Worm (Caenorhabditis elegans) whole organism, young adult: ENCODE results near the gene W07G4.1.

Experiments used
- B0261.1 ChIP-seq: sonication (generic microtip); optimal IDR thresholded peaks from 2 replicates; lab custom pipeline; 2016; ENCODE audit warnings: mild to moderate bottlenecking, missing genetic modification characterization, moderate library complexity, missing compliant biosample characterization
- C06A6.2 ChIP-seq: fragments of 200-800 bp; sonication (Bioruptor generic); conservative IDR thresholded peaks from 2 replicates; pipeline ENCODE4 v1.3.6; 2022; ENCODE audit warnings: missing genetic modification characterization, missing compliant biosample characterization
- F10E7.11 ChIP-seq: sonication (generic microtip); optimal IDR thresholded peaks from 2 replicates; lab custom pipeline; 2017; ENCODE audit warnings: mild to moderate bottlenecking, missing genetic modification characterization, moderate library complexity, missing compliant biosample characterization
- F39B2.1 ChIP-seq: fragments of 200-800 bp; sonication (Bioruptor generic); IDR thresholded peaks from 2 replicates; pipeline ENCODE4 v1.3.6; 2022; ENCODE audit warnings: missing genetic modification reagents, missing genetic modification characterization, missing compliant biosample characterization
- F52B5.7 ChIP-seq: sonication (generic microtip); optimal IDR thresholded peaks from 2 replicates; lab custom pipeline; 2016; ENCODE audit warnings: mild to moderate bottlenecking, missing genetic modification characterization, missing compliant biosample characterization
- K11D2.4 ChIP-seq: fragments of 200-800 bp; sonication (Bioruptor generic); IDR thresholded peaks from 2 replicates; pipeline ENCODE4 v1.3.6; 2022; ENCODE audit warnings: missing genetic modification reagents, missing genetic modification characterization, missing compliant biosample characterization
- Y56A3A.18 ChIP-seq: fragments of 200-800 bp; sonication (Bioruptor generic); IDR thresholded peaks from 2 replicates; pipeline ENCODE4 v1.3.6; 2022; ENCODE audit warnings: missing genetic modification reagents, missing genetic modification characterization, missing compliant biosample characterization
- aptf-3 ChIP-seq: fragments of 200-800 bp; sonication (Bioruptor generic); IDR thresholded peaks from 2 replicates; pipeline ENCODE4 v1.3.6; 2022; ENCODE audit warnings: missing genetic modification characterization, missing compliant biosample characterization
- atf-7 ChIP-seq: sonication (generic microtip); optimal IDR thresholded peaks from 2 replicates; lab custom pipeline; 2017; ENCODE audit warnings: mild to moderate bottlenecking, missing genetic modification characterization, missing compliant biosample characterization
- athp-1 ChIP-seq: sonication (generic microtip); optimal IDR thresholded peaks from 2 replicates; lab custom pipeline; 2017; ENCODE audit warnings: mild to moderate bottlenecking, missing genetic modification characterization, missing compliant biosample characterization
- attf-3 ChIP-seq: fragments of 200-800 bp; sonication (Bioruptor generic); conservative IDR thresholded peaks from 2 replicates; pipeline ENCODE4 v1.3.6; 2022; ENCODE audit warnings: missing genetic modification reagents, missing genetic modification characterization, missing compliant biosample characterization
- bed-1 ChIP-seq: fragments of 200-800 bp; sonication (Bioruptor generic); IDR thresholded peaks from 2 replicates; pipeline ENCODE4 v1.3.6; 2022; ENCODE audit warnings: missing genetic modification reagents, missing genetic modification characterization, missing compliant biosample characterization
- bed-2 ChIP-seq: fragments of 200-800 bp; sonication (Bioruptor generic); IDR thresholded peaks from 2 replicates; pipeline ENCODE4 v1.3.6; 2022; ENCODE audit warnings: missing genetic modification reagents, missing genetic modification characterization, missing compliant biosample characterization
- ccch-3 ChIP-seq: fragments of 200-800 bp; sonication (Bioruptor generic); optimal IDR thresholded peaks from 2 replicates; lab custom pipeline; 2018; ENCODE audit warnings: mild to moderate bottlenecking, missing genetic modification characterization, missing compliant biosample characterization
- cebp-2 ChIP-seq: fragments of 200-800 bp; sonication (Bioruptor generic); IDR thresholded peaks from 2 replicates; pipeline ENCODE4 v1.3.6; 2022; ENCODE audit warnings: missing genetic modification characterization, missing compliant biosample characterization
- ceh-58 ChIP-seq: fragments of 200-800 bp; sonication (Bioruptor generic); IDR thresholded peaks from 2 replicates; pipeline ENCODE4 v1.3.6; 2022; ENCODE audit warnings: missing genetic modification characterization, missing compliant biosample characterization
- chd-7 ChIP-seq: sonication (generic microtip); optimal IDR thresholded peaks from 2 replicates; lab custom pipeline; 2016; ENCODE audit warnings: mild to moderate bottlenecking, missing genetic modification characterization, moderate library complexity, missing compliant biosample characterization
- die-1 ChIP-seq: sonication (generic microtip); optimal IDR thresholded peaks from 2 replicates; lab custom pipeline; 2016; ENCODE audit warnings: missing genotype, mild to moderate bottlenecking, missing genetic modification characterization, missing compliant biosample characterization
- dox-1 ChIP-seq: fragments of 200-800 bp; sonication (Bioruptor generic); IDR thresholded peaks from 2 replicates; pipeline ENCODE4 v1.3.6; 2022; ENCODE audit warnings: missing genetic modification reagents, missing genetic modification characterization, missing compliant biosample characterization
- dpl-1 ChIP-seq: fragments of 150-350 bp; optimal IDR thresholded peaks from 2 replicates; lab custom pipeline; 2014; ENCODE audit warnings: missing biosample characterization, missing genetic modification reagents, missing genetic modification characterization
- egl-44 ChIP-seq: fragments of 200-800 bp; sonication (Bioruptor generic); IDR thresholded peaks from 2 replicates; pipeline ENCODE4 v1.3.6; 2022; ENCODE audit warnings: missing genetic modification reagents, missing genetic modification characterization, missing compliant biosample characterization
- egrh-3 ChIP-seq: fragments of 200-800 bp; sonication (Bioruptor generic); IDR thresholded peaks from 2 replicates; pipeline ENCODE4 v1.3.6; 2022; ENCODE audit warnings: missing genetic modification reagents, missing genetic modification characterization, missing compliant biosample characterization
- ekl-4 ChIP-seq: fragments of 200-800 bp; sonication (Bioruptor generic); IDR thresholded peaks from 2 replicates; pipeline ENCODE4 v1.3.6; 2022; ENCODE audit warnings: missing genetic modification reagents, missing genetic modification characterization, missing compliant biosample characterization
- gei-17 ChIP-seq: fragments of 200-800 bp; sonication (Bioruptor generic); optimal IDR thresholded peaks from 2 replicates; lab custom pipeline; 2018; ENCODE audit warnings: mild to moderate bottlenecking, missing genetic modification characterization, missing compliant biosample characterization
- hlh-26 ChIP-seq: fragments of 200-800 bp; sonication (Bioruptor generic); conservative IDR thresholded peaks from 2 replicates; pipeline ENCODE4 v1.3.6; 2022; ENCODE audit warnings: missing genetic modification reagents, missing genetic modification characterization, missing compliant biosample characterization
- hsf-1 ChIP-seq: fragments of 200-800 bp; sonication (Bioruptor generic); IDR thresholded peaks from 2 replicates; pipeline ENCODE4 v1.3.6; 2022; ENCODE audit warnings: missing genetic modification reagents, missing genetic modification characterization, missing compliant biosample characterization
- lag-1 ChIP-seq: fragments of 200-800 bp; sonication (Bioruptor generic); IDR thresholded peaks from 2 replicates; pipeline ENCODE4 v1.3.6; 2022; ENCODE audit warnings: missing genetic modification reagents, missing genetic modification characterization, missing compliant biosample characterization
- let-526 ChIP-seq: fragments of 200-800 bp; sonication (Bioruptor generic); IDR thresholded peaks from 2 replicates; pipeline ENCODE4 v1.3.6; 2022; ENCODE audit warnings: missing genetic modification reagents, missing genetic modification characterization, missing compliant biosample characterization
- let-607 ChIP-seq, 2 experiments: fragments of 200-800 bp in 1 of 2; sonication (Bioruptor generic) in 1 of 2; sonication (generic microtip) in 1 of 2; optimal IDR thresholded peaks; 2 replicates each; lab custom pipeline; 2016 to 2018; ENCODE audit warnings: mild to moderate bottlenecking in 2 of 2, missing compliant biosample characterization in 2 of 2, missing genetic modification characterization in 2 of 2, moderate library complexity in 2 of 2, missing genotype in 1 of 2
- lin-26 ChIP-seq: fragments of 200-800 bp; sonication (Bioruptor generic); IDR thresholded peaks from 2 replicates; pipeline ENCODE4 v1.3.6; 2022; ENCODE audit warnings: missing genetic modification reagents, missing genetic modification characterization, missing compliant biosample characterization
- lin-54 ChIP-seq: fragments of 200-800 bp; sonication (Bioruptor generic); optimal IDR thresholded peaks from 2 replicates; lab custom pipeline; 2018; ENCODE audit warnings: mild to moderate bottlenecking, missing genetic modification characterization, missing compliant biosample characterization
- lsl-1 ChIP-seq: fragments of 200-800 bp; sonication (Bioruptor generic); optimal IDR thresholded peaks from 2 replicates; lab custom pipeline; 2018; ENCODE audit warnings: mild to moderate bottlenecking, missing genetic modification characterization, moderate library complexity, missing compliant biosample characterization
- madf-8 ChIP-seq: fragments of 200-800 bp; sonication (Bioruptor generic); conservative IDR thresholded peaks from 2 replicates; pipeline ENCODE4 v1.3.6; 2022; ENCODE audit warnings: missing genetic modification reagents, missing genetic modification characterization, missing compliant biosample characterization
- mel-28 ChIP-seq: sonication (generic microtip); optimal IDR thresholded peaks from 2 replicates; lab custom pipeline; 2016; ENCODE audit warnings: borderline replicate concordance, mild to moderate bottlenecking, missing genetic modification characterization, missing compliant biosample characterization
- nfya-2 ChIP-seq: fragments of 200-800 bp; sonication (Bioruptor generic); IDR thresholded peaks from 2 replicates; pipeline ENCODE4 v1.3.6; 2022; ENCODE audit warnings: missing genetic modification reagents, missing genetic modification characterization, missing compliant biosample characterization
- nfyb-1 ChIP-seq: fragments of 200-800 bp; sonication (Bioruptor generic); IDR thresholded peaks from 2 replicates; pipeline ENCODE4 v1.3.6; 2022; ENCODE audit warnings: missing genetic modification reagents, missing genetic modification characterization, missing compliant biosample characterization
- nhr-80 ChIP-seq: sonication (generic microtip); optimal IDR thresholded peaks from 2 replicates; lab custom pipeline; 2016; ENCODE audit warnings: missing genetic modification characterization, missing compliant biosample characterization
- pbrm-1 ChIP-seq: fragments of 200-800 bp; sonication (Bioruptor generic); IDR thresholded peaks from 2 replicates; pipeline ENCODE4 v1.3.6; 2022; ENCODE audit warnings: missing genetic modification reagents, missing genetic modification characterization, missing compliant biosample characterization
- rec-8 ChIP-seq, 2 experiments: sonication (generic microtip); optimal IDR thresholded peaks; 2 replicates each; lab custom pipeline; 2016; ENCODE audit warnings: mild to moderate bottlenecking in 2 of 2, missing genetic modification characterization in 2 of 2, missing genetic modification reagents in 2 of 2, missing genotype in 2 of 2, missing biosample characterization in 1 of 2, missing compliant biosample characterization in 1 of 2, moderate library complexity in 1 of 2
- repo-1 ChIP-seq: sonication (generic microtip); optimal IDR thresholded peaks from 2 replicates; lab custom pipeline; 2017; ENCODE audit warnings: mild to moderate bottlenecking, missing genetic modification characterization, missing compliant biosample characterization
- rpc-1 ChIP-seq, 2 experiments: fragments of 150-350 bp in 1 of 2; sonication (generic microtip) in 1 of 2; optimal IDR thresholded peaks; 2 replicates each; lab custom pipeline; 2014 to 2018; ENCODE audit warnings: missing biosample characterization in 1 of 2, missing genetic modification characterization in 1 of 2, missing genetic modification reagents in 1 of 2, missing genotype in 1 of 2
- sea-2 ChIP-seq: fragments of 200-800 bp; sonication (Bioruptor generic); IDR thresholded peaks from 2 replicates; pipeline ENCODE4 v1.3.6; 2022; ENCODE audit warnings: missing genetic modification characterization, missing compliant biosample characterization
- snpc-4 ChIP-seq, 5 experiments: fragments of 150-350 bp in 1 of 5; sonication (generic microtip) in 4 of 5; optimal IDR thresholded peaks; 2 replicates each; lab custom pipeline; 2014 to 2018; ENCODE audit warnings: missing genetic modification characterization in 5 of 5, missing biosample characterization in 3 of 5, antibody characterized with exemption in 2 of 5, mild to moderate bottlenecking in 2 of 5, missing compliant biosample characterization in 2 of 5, missing genotype in 2 of 5, moderate library complexity in 2 of 5, missing genetic modification reagents in 1 of 5
- sptf-2 ChIP-seq: fragments of 200-800 bp; sonication (Bioruptor generic); optimal IDR thresholded peaks from 2 replicates; lab custom pipeline; 2018; ENCODE audit warnings: mild to moderate bottlenecking, missing genetic modification characterization, missing compliant biosample characterization
- ztf-18 ChIP-seq: sonication (generic microtip); optimal IDR thresholded peaks from 2 replicates; lab custom pipeline; 2016; ENCODE audit warnings: missing genotype, mild to moderate bottlenecking, missing genetic modification characterization, missing compliant biosample characterization
- ztf-25 ChIP-seq: fragments of 200-800 bp; sonication (Bioruptor generic); IDR thresholded peaks from 2 replicates; pipeline ENCODE4 v1.3.6; 2022; ENCODE audit warnings: missing genetic modification reagents, missing genetic modification characterization, missing compliant biosample characterization
- ztf-26 ChIP-seq: sonication (generic microtip); optimal IDR thresholded peaks from 2 replicates; lab custom pipeline; 2017; ENCODE audit warnings: missing genetic modification characterization, missing compliant biosample characterization
- ztf-6 ChIP-seq: fragments of 200-800 bp; sonication (Bioruptor generic); IDR thresholded peaks from 2 replicates; pipeline ENCODE4 v1.3.6; 2022; ENCODE audit warnings: missing genetic modification reagents, missing genetic modification characterization, missing compliant biosample characterization

Gene W07G4.1

DNA sequence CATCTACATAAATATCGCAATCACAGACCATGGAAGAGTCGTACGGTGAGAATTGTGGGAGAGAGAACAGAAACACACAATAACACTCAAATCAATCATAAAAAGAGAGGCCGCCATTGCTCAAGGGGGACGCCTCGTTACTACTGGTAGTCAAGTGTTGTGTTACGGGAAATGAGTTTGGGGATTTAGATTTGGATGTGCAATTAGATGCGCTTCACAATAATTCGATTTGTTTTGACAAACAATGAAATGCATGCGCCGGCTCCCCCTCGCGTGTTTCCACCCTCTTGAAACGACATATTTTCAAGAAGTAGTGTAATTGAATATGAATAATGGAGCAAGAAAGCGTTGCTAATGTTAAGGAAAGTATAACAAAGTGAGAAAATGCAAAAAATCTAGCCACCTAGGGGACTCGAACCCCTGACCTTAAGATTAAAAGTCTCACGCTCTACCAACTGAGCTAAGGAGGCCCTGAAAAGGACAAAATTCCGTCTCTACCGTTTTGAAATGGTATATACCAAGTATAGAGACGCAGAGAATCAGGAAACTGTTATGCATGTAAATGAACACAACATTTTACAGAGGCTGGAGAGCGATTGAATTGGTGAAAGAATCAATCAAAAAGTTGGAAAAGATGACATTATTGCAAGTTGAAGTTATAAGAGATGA, 6.6 kb upstream of the W07G4.1 start:
- TF ChIP-seq Y56A3A.18, result no peak
- no peak for TF ChIP-seq atf-7 (tag; lab: Kevin White, UChicago)
- TF ChIP-seq dpl-1 (GFP tag; lab: Kevin White, UChicago), result no peak
- TF ChIP-seq sea-2 (GFP tag; lab: Robert Waterston, UW), result no peak
- no peak for TF ChIP-seq hlh-26 (GFP tag; lab: Robert Waterston, UW)
- TF ChIP-seq B0261.1 (tag; lab: Kevin White, UChicago), result peak; percentile 61
- 0 out of 2 replicates have a peak, but pooled peaks have one; percentile 17 for TF ChIP-seq dox-1 (GFP tag; lab: Robert Waterston, UW)
- no peak for TF ChIP-seq egl-44 (GFP tag; lab: Robert Waterston, UW)
- TF ChIP-seq egrh-3 (GFP tag; lab: Robert Waterston, UW), result no peak
- no peak for TF ChIP-seq gei-17 (GFP tag; lab: Kevin White, UChicago)
- no peak for TF ChIP-seq F52B5.7 (tag; lab: Kevin White, UChicago)
- TF ChIP-seq repo-1, result no peak
- TF ChIP-seq hsf-1 (GFP tag; lab: Robert Waterston, UW), result no peak
- peak; percentile 82 for TF ChIP-seq lin-26 (GFP tag; lab: Robert Waterston, UW)
- no peak for TF ChIP-seq ztf-26 (tag; lab: Kevin White, UChicago)
- no peak for TF ChIP-seq mel-28 (tag; lab: Kevin White, UChicago)
- no peak for TF ChIP-seq madf-8 (GFP tag; lab: Robert Waterston, UW)
- no peak for TF ChIP-seq F39B2.1 (GFP tag; lab: Robert Waterston, UW)
- no peak for TF ChIP-seq let-607 (tag; optimal IDR thresholded peaks at IDR 0.05; lab: Kevin White, UChicago)
- no peak for TF ChIP-seq attf-3 (GFP tag; lab: Robert Waterston, UW)
- no peak for TF ChIP-seq C06A6.2 (GFP tag; lab: Robert Waterston, UW)
- no peak for TF ChIP-seq snpc-4 (GFP tag; optimal IDR thresholded peaks at IDR 0.05; lab: Kevin White, UChicago)
- TF ChIP-seq snpc-4 (tag; optimal IDR thresholded peaks at IDR 0.05; lab: Kevin White, UChicago), result no peak
- TF ChIP-seq let-526 (GFP tag; lab: Robert Waterston, UW), result no peak
- no peak for TF ChIP-seq sptf-2 (GFP tag; lab: Kevin White, UChicago)
- no peak for TF ChIP-seq F10E7.11 (tag; lab: Kevin White, UChicago)
- TF ChIP-seq bed-2 (GFP tag; lab: Robert Waterston, UW), result no peak
- TF ChIP-seq rec-8 (tag; optimal IDR thresholded peaks at IDR 0.05; lab: Kevin White, UChicago), result peak in 1 of 2 experiments; percentile 14
- TF ChIP-seq K11D2.4 (GFP tag; lab: Robert Waterston, UW), result no peak
- TF ChIP-seq nfyb-1, result no peak
- 0 out of 2 replicates have a peak, but pooled peaks have one; percentile 21 for TF ChIP-seq ztf-25 (GFP tag; lab: Robert Waterston, UW)
- TF ChIP-seq ceh-58 (GFP tag; lab: Robert Waterston, UW), result no peak
- TF ChIP-seq lsl-1, result no peak
- TF ChIP-seq chd-7 (tag; lab: Kevin White, UChicago), result no peak
- no peak for TF ChIP-seq lag-1 (GFP tag; lab: Robert Waterston, UW)
- peak; percentile 36 for TF ChIP-seq ztf-18
- TF ChIP-seq cebp-2 (GFP tag; lab: Robert Waterston, UW), result no peak
- no peak for TF ChIP-seq lin-54 (GFP tag; lab: Kevin White, UChicago)
- no peak for TF ChIP-seq nfya-2 (GFP tag; lab: Robert Waterston, UW)
- TF ChIP-seq bed-1 (GFP tag; lab: Robert Waterston, UW), result no peak
- TF ChIP-seq rpc-1 (optimal IDR thresholded peaks at IDR 0.05; lab: Kevin White, UChicago), result peak; percentile 46
- peak; percentile 79 for TF ChIP-seq rpc-1 (tag; optimal IDR thresholded peaks at IDR 0.05; lab: Kevin White, UChicago)
- TF ChIP-seq aptf-3 (GFP tag; lab: Robert Waterston, UW), result no peak
- no peak for TF ChIP-seq ccch-3
- no peak for TF ChIP-seq ekl-4 (GFP tag; lab: Robert Waterston, UW)
- TF ChIP-seq athp-1 (tag; lab: Kevin White, UChicago), result no peak
- no peak for TF ChIP-seq pbrm-1 (GFP tag; lab: Robert Waterston, UW)
- no peak for TF ChIP-seq ztf-6
- no peak for TF ChIP-seq nhr-80 (tag; lab: Kevin White, UChicago)
- no peak for TF ChIP-seq die-1 (tag; lab: Kevin White, UChicago)
